ENCODE assay signal across 7 fruit fly cellular contexts in the genomic region with DNA sequence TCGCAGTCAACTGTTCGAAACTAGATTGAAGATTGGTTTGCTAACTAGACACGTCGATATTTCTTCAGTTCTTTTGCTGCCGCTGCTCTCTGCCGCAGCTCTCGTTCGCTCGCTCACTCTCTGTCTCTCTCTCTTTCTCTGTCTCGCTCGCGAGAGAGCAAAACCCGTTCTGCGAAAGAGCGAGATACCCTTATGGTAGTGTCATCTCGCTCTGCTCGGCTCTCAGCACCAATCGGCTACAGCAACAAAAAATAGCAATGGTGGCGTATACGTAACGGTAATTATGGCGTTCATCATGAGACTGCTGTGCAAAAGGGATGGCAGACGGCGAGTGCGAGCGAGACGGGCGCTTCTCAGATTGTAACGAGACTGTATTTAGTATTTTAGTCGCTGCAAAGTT.
A peak's percentile ranks its signal among the peaks of the same experiment; 100 is the strongest.
TF ChIP-seq lines count a peak whose summit lies in the region.

lbe (minus strand) TSS at position 204 of the 400 bp plus-strand sequence.

- TF ChIP-seq CTCF in S2 (optimal IDR thresholded peaks at IDR 0.05; lab: Kevin White, UChicago): peak; percentile 60 to 66
- no peak for TF ChIP-seq CTCF in whole organism, embryonic (GFP tag; optimal IDR thresholded peaks at IDR 0.05; lab: Kevin White, UChicago)

TF ChIP-seq in whole organism, 6 proteins besides CTCF, POLR2A, EP300 and RAD21:
- TF ChIP-seq pan (optimal IDR thresholded peaks at IDR 0.05; lab: Kevin White, UChicago) (no peak), CG8478 (optimal IDR thresholded peaks at IDR 0.05; lab: Kevin White, UChicago) (peak; percentile 88), Dll (optimal IDR thresholded peaks at IDR 0.05; lab: Kevin White, UChicago) (peak; percentile 83)

TF ChIP-seq in whole organism, adult, 20 proteins besides CTCF, POLR2A, EP300 and RAD21:
- TF ChIP-seq pad (GFP tag; optimal IDR thresholded peaks at IDR 0.05; lab: Kevin White, UChicago): peak; percentile 24
- no peak for TF ChIP-seq Mnt (GFP tag; optimal IDR thresholded peaks at IDR 0.05; lab: Kevin White, UChicago)
- TF ChIP-seq CG5204 (GFP tag; optimal IDR thresholded peaks at IDR 0.05; lab: Kevin White, UChicago): no peak
- TF ChIP-seq kay (GFP tag; lab: Kevin White, UChicago; ENCODE audit: borderline replicate concordance): no peak
- TF ChIP-seq Hr96 (GFP tag; optimal IDR thresholded peaks at IDR 0.05; lab: Kevin White, UChicago): no peak
- peak; percentile 86 for TF ChIP-seq ovo (GFP tag; optimal IDR thresholded peaks at IDR 0.05; lab: Kevin White, UChicago)
- no peak for TF ChIP-seq cic (GFP tag; optimal IDR thresholded peaks at IDR 0.05; lab: Kevin White, UChicago)
- TF ChIP-seq Clk (GFP tag; optimal IDR thresholded peaks at IDR 0.05; lab: Kevin White, UChicago): no peak
- no peak for TF ChIP-seq CG7101 (tag; optimal IDR thresholded peaks at IDR 0.05; lab: Kevin White, UChicago)

TF ChIP-seq in whole organism, embryonic, 481 proteins besides CTCF, POLR2A, EP300 and RAD21 (continues in another document):
- no peak for TF ChIP-seq dati (GFP tag; IDR thresholded peaks at IDR 0.05; lab: Robert Waterston, UW)
- no peak for TF ChIP-seq CG12104 (GFP tag; optimal IDR thresholded peaks at IDR 0.05; lab: Kevin White, UChicago)
- no peak for TF ChIP-seq Fer2 (tag; optimal IDR thresholded peaks at IDR 0.05; lab: Kevin White, UChicago)
- no peak for TF ChIP-seq CG3163 (GFP tag; optimal IDR thresholded peaks at IDR 0.05; lab: Kevin White, UChicago)
- no peak for TF ChIP-seq mam (GFP tag; optimal IDR thresholded peaks at IDR 0.05; lab: Kevin White, UChicago)
- TF ChIP-seq vvl (GFP tag; IDR thresholded peaks at IDR 0.05; lab: Robert Waterston, UW): peak; percentile 82
- TF ChIP-seq CG1024 (GFP tag; IDR thresholded peaks at IDR 0.05; lab: Robert Waterston, UW): no peak
- no peak for TF ChIP-seq CG11456 (GFP tag; IDR thresholded peaks at IDR 0.05; lab: Robert Waterston, UW)
- TF ChIP-seq bsh (GFP tag; optimal IDR thresholded peaks at IDR 0.05; lab: Kevin White, UChicago): no peak
- TF ChIP-seq h (optimal IDR thresholded peaks at IDR 0.05; lab: Kevin White, UChicago): no peak
- TF ChIP-seq CG7271 (tag; optimal IDR thresholded peaks at IDR 0.05; lab: Kevin White, UChicago): no peak
- TF ChIP-seq CG34376 (GFP tag; optimal IDR thresholded peaks at IDR 0.05; lab: Kevin White, UChicago): no peak
- TF ChIP-seq CG42726 (GFP tag; IDR thresholded peaks at IDR 0.05; lab: Robert Waterston, UW; ENCODE audit: partially characterized antibody): no peak
- TF ChIP-seq CG6791 (GFP tag; IDR thresholded peaks at IDR 0.05; lab: Robert Waterston, UW; ENCODE audit: partially characterized antibody): peak; percentile 72; the same call in 2 of the 3 replicates
- no peak for TF ChIP-seq lov (optimal IDR thresholded peaks at IDR 0.05; lab: Kevin White, UChicago)
- TF ChIP-seq lov (GFP tag; IDR thresholded peaks at IDR 0.05; lab: Robert Waterston, UW): no peak; the same call in 2 of the 3 replicates
- TF ChIP-seq gfzf (GFP tag; optimal IDR thresholded peaks at IDR 0.05; lab: Kevin White, UChicago): no peak
- TF ChIP-seq Nf-YC (tag; optimal IDR thresholded peaks at IDR 0.05; lab: Kevin White, UChicago): peak; percentile 100
- no peak for TF ChIP-seq CG34422 (GFP tag; IDR thresholded peaks at IDR 0.05; lab: Robert Waterston, UW)

TF ChIP-seq in whole organism, prepupa, 60 proteins besides CTCF, POLR2A, EP300 and RAD21:
- TF ChIP-seq Met (GFP tag; optimal IDR thresholded peaks at IDR 0.05; lab: Kevin White, UChicago) (no peak), CG6163 (GFP tag; IDR thresholded peaks at IDR 0.05; lab: Robert Waterston, UW) (peak; percentile 33; the same call in 1 of the 3 replicates), Hr4 (GFP tag; optimal IDR thresholded peaks at IDR 0.05; lab: Kevin White, UChicago) (no peak), CG1621 (tag; optimal IDR thresholded peaks at IDR 0.05; lab: Kevin White, UChicago) (no peak), Gug (GFP tag; IDR thresholded peaks at IDR 0.05; lab: Robert Waterston, UW) (no peak), CG11294 (GFP tag; IDR thresholded peaks at IDR 0.05; lab: Robert Waterston, UW) (no peak), CG6808 (GFP tag; optimal IDR thresholded peaks at IDR 0.05; lab: Kevin White, UChicago) (peak; percentile 49), Eip75B (GFP tag; optimal IDR thresholded peaks at IDR 0.05; lab: Kevin White, UChicago) (no peak), vri (GFP tag; optimal IDR thresholded peaks at IDR 0.05; lab: Kevin White, UChicago) (peak; percentile 49), CG8632 (GFP tag; optimal IDR thresholded peaks at IDR 0.05; lab: Kevin White, UChicago) (no peak), net (GFP tag; optimal IDR thresholded peaks at IDR 0.05; lab: Kevin White, UChicago) (no peak), dsx (GFP tag; optimal IDR thresholded peaks at IDR 0.05; lab: Kevin White, UChicago; ENCODE audit: poor library complexity, severe bottlenecking) (peak; percentile 35)

TF ChIP-seq in whole organism, pupa, 21 proteins besides CTCF, POLR2A, EP300 and RAD21:
- no peak for TF ChIP-seq CG8301 (tag; optimal IDR thresholded peaks at IDR 0.05; lab: Kevin White, UChicago)
- TF ChIP-seq CG34367 (tag; optimal IDR thresholded peaks at IDR 0.05; lab: Kevin White, UChicago): no peak
- no peak for TF ChIP-seq CG9948 (tag; optimal IDR thresholded peaks at IDR 0.05; lab: Kevin White, UChicago)
- TF ChIP-seq CG12605 (GFP tag; IDR thresholded peaks at IDR 0.05; lab: Robert Waterston, UW): peak; percentile 32; the same call in 1 of the 2 replicates
- no peak for TF ChIP-seq Ets98B (GFP tag; IDR thresholded peaks at IDR 0.05; lab: Robert Waterston, UW)
- no peak for TF ChIP-seq gl (tag; optimal IDR thresholded peaks at IDR 0.05; lab: Kevin White, UChicago)
- no peak; the same call in 2 of the 3 replicates for TF ChIP-seq CG4496 (GFP tag; IDR thresholded peaks at IDR 0.05; lab: Robert Waterston, UW)
- no peak for TF ChIP-seq CG10348 (GFP tag; IDR thresholded peaks at IDR 0.05; lab: Robert Waterston, UW)
- TF ChIP-seq Pif1B (GFP tag; optimal IDR thresholded peaks at IDR 0.05; lab: Kevin White, UChicago): no peak
- TF ChIP-seq fd96Ca (GFP tag; IDR thresholded peaks at IDR 0.05; lab: Robert Waterston, UW): 0 out of 3 replicates have a peak, but pooled peaks have one; percentile 30
- no peak for TF ChIP-seq EcR (GFP tag; optimal IDR thresholded peaks at IDR 0.05; lab: Kevin White, UChicago)
- no peak for TF ChIP-seq rn (GFP tag; IDR thresholded peaks at IDR 0.05; lab: Robert Waterston, UW)
- TF ChIP-seq Snoo (tag; optimal IDR thresholded peaks at IDR 0.05; lab: Kevin White, UChicago): no peak
- TF ChIP-seq CG13204 (GFP tag; optimal IDR thresholded peaks at IDR 0.05; lab: Kevin White, UChicago): no peak

TF ChIP-seq in whole organism, wandering third instar larva, 38 proteins besides CTCF, POLR2A, EP300 and RAD21:
- TF ChIP-seq Dif (GFP tag; optimal IDR thresholded peaks at IDR 0.05; lab: Kevin White, UChicago; ENCODE audit: partially characterized antibody): peak; percentile 92
- no peak for TF ChIP-seq rgr (GFP tag; optimal IDR thresholded peaks at IDR 0.05; lab: Kevin White, UChicago)
- TF ChIP-seq psq (GFP tag; optimal IDR thresholded peaks at IDR 0.05; lab: Kevin White, UChicago): no peak
- no peak for TF ChIP-seq ey (GFP tag; optimal IDR thresholded peaks at IDR 0.05; lab: Kevin White, UChicago)
- TF ChIP-seq br (GFP tag; optimal IDR thresholded peaks at IDR 0.05; lab: Kevin White, UChicago): no peak
- no peak for TF ChIP-seq foxo (GFP tag; optimal IDR thresholded peaks at IDR 0.05; lab: Kevin White, UChicago)
- TF ChIP-seq Vsx2 (GFP tag; optimal IDR thresholded peaks at IDR 0.05; lab: Kevin White, UChicago; ENCODE audit: partially characterized antibody): peak; percentile 88
- TF ChIP-seq HLH106 (tag; optimal IDR thresholded peaks at IDR 0.05; lab: Kevin White, UChicago): no peak
- TF ChIP-seq brk (GFP tag; optimal IDR thresholded peaks at IDR 0.05; lab: Kevin White, UChicago): no peak
- no peak for TF ChIP-seq Abd-B (GFP tag; optimal IDR thresholded peaks at IDR 0.05; lab: Kevin White, UChicago)
- TF ChIP-seq Hnf4 (GFP tag; optimal IDR thresholded peaks at IDR 0.05; lab: Kevin White, UChicago): no peak
- no peak for TF ChIP-seq N (GFP tag; optimal IDR thresholded peaks at IDR 0.05; lab: Kevin White, UChicago)
- TF ChIP-seq jim (GFP tag; optimal IDR thresholded peaks at IDR 0.05; lab: Kevin White, UChicago): no peak
- peak; percentile 48 to 73 for TF ChIP-seq dl (GFP tag; optimal IDR thresholded peaks at IDR 0.05; lab: Kevin White, UChicago; ENCODE audit: insufficient read depth in 1 of 2, partially characterized antibody in 2 of 2)
- no peak for TF ChIP-seq sage (GFP tag; optimal IDR thresholded peaks at IDR 0.05; lab: Kevin White, UChicago)
- no peak for TF ChIP-seq Jra (GFP tag; optimal IDR thresholded peaks at IDR 0.05; lab: Kevin White, UChicago)
- no peak for TF ChIP-seq dsf (GFP tag; optimal IDR thresholded peaks at IDR 0.05; lab: Kevin White, UChicago; ENCODE audit: borderline replicate concordance)
- TF ChIP-seq sv (GFP tag; optimal IDR thresholded peaks at IDR 0.05; lab: Kevin White, UChicago): no peak
- TF ChIP-seq h (GFP tag; optimal IDR thresholded peaks at IDR 0.05; lab: Kevin White, UChicago): no peak
- no peak for TF ChIP-seq Myc (optimal IDR thresholded peaks at IDR 0.05; lab: Kevin White, UChicago)
- no peak for TF ChIP-seq usp (GFP tag; optimal IDR thresholded peaks at IDR 0.05; lab: Kevin White, UChicago)
